Fruit fly (Drosophila melanogaster) whole organism, embryonic: ENCODE data around the gene CG11095.

ENCODE experiments used
- B-H1 ChIP-seq: fragments of 200-800 bp; sonication (Bioruptor generic); IDR thresholded peaks from 3 replicates; pipeline ENCODE4 v1.3.6; 2022; ENCODE audit warnings: missing biosample characterization, missing genetic modification characterization
- Bteb2 ChIP-seq: fragments of 200-800 bp; sonication (Bioruptor generic); optimal IDR thresholded peaks from 2 replicates; lab custom pipeline; 2016; ENCODE audit warnings: missing biosample characterization, missing genetic modification characterization
- CG10979 ChIP-seq: fragments of 200-800 bp; sonication (Bioruptor generic); optimal IDR thresholded peaks from 2 replicates; lab custom pipeline; 2018; ENCODE audit warnings: missing biosample characterization, mild to moderate bottlenecking, missing genetic modification characterization, moderate library complexity
- CG11093 ChIP-seq: fragments of 200-800 bp; sonication (Bioruptor generic); IDR thresholded peaks from 3 replicates; pipeline ENCODE4 v1.3.6; 2022; ENCODE audit warnings: missing biosample characterization, missing genetic modification characterization
- CG11456 ChIP-seq: fragments of 200-800 bp; sonication (Bioruptor generic); IDR thresholded peaks from 3 replicates; pipeline ENCODE4 v1.3.6; 2022; ENCODE audit warnings: missing biosample characterization, missing genetic modification characterization
- CG12236 ChIP-seq: fragments of 200-800 bp; sonication (Bioruptor generic); optimal IDR thresholded peaks from 2 replicates; lab custom pipeline; 2016; ENCODE audit warnings: missing biosample characterization, missing genetic modification characterization
- CG12744 ChIP-seq: fragments of 200-800 bp; sonication (Bioruptor generic); optimal IDR thresholded peaks from 2 replicates; lab custom pipeline; 2016; ENCODE audit warnings: missing biosample characterization, missing genetic modification characterization
- CG16813 ChIP-seq: fragments of 200-800 bp; sonication (Bioruptor generic); IDR thresholded peaks from 3 replicates; pipeline ENCODE4 v1.3.6; 2022; ENCODE audit warnings: missing biosample characterization, missing genetic modification characterization; ENCODE audit not compliant: partially characterized antibody
- CG17186 ChIP-seq: fragments of 200-800 bp; sonication (Bioruptor generic); optimal IDR thresholded peaks from 3 replicates; lab custom pipeline; 2017; ENCODE audit warnings: missing biosample characterization, missing genetic modification reagents, missing genetic modification characterization
- CG17361 ChIP-seq: fragments of 200-800 bp; sonication (Bioruptor generic); IDR thresholded peaks from 3 replicates; pipeline ENCODE4 v1.3.6; 2022; ENCODE audit warnings: missing biosample characterization, missing genetic modification characterization
- CG1792 ChIP-seq: fragments of 200-800 bp; sonication (Bioruptor generic); optimal IDR thresholded peaks from 2 replicates; lab custom pipeline; 2016; ENCODE audit warnings: missing biosample characterization, missing genetic modification characterization
- CG18262 ChIP-seq: fragments of 200-800 bp; optimal IDR thresholded peaks from 3 replicates; lab custom pipeline; 2019; ENCODE audit warnings: missing biosample characterization, mild to moderate bottlenecking, missing genetic modification characterization, moderate library complexity
- CG31365 ChIP-seq: fragments of 200-800 bp; sonication (Bioruptor generic); optimal IDR thresholded peaks from 2 replicates; lab custom pipeline; 2018; ENCODE audit warnings: missing biosample characterization, mild to moderate bottlenecking, missing genetic modification characterization
- CG3995 ChIP-seq: fragments of 200-800 bp; sonication (Bioruptor generic); optimal IDR thresholded peaks from 3 replicates; lab custom pipeline; 2016; ENCODE audit warnings: missing biosample characterization, missing genetic modification characterization
- CG42726 ChIP-seq: fragments of 200-800 bp; sonication (Bioruptor generic); IDR thresholded peaks from 2 replicates; pipeline ENCODE4 v1.3.6; 2022; ENCODE audit warnings: missing biosample characterization, missing genetic modification characterization; ENCODE audit not compliant: partially characterized antibody
- CG4360 ChIP-seq: fragments of 200-800 bp; sonication (Bioruptor generic); IDR thresholded peaks from 2 replicates; pipeline ENCODE4 v1.3.6; 2022; ENCODE audit warnings: missing biosample characterization, missing genetic modification characterization
- CG7271 ChIP-seq: fragments of 200-800 bp; sonication (Bioruptor generic); optimal IDR thresholded peaks from 2 replicates; lab custom pipeline; 2018; ENCODE audit warnings: missing biosample characterization, mild to moderate bottlenecking, missing genetic modification characterization, moderate library complexity
- CG7987 ChIP-seq: fragments of 200-800 bp; sonication (Bioruptor generic); optimal IDR thresholded peaks from 2 replicates; lab custom pipeline; 2018; ENCODE audit warnings: missing biosample characterization, mild to moderate bottlenecking, missing genetic modification characterization, moderate library complexity
- CG8478 ChIP-seq: fragments of >200 bp; optimal IDR thresholded peaks from 2 replicates; lab custom pipeline; 2018
- D19B ChIP-seq: fragments of 200-800 bp; sonication (Bioruptor generic); optimal IDR thresholded peaks from 2 replicates; lab custom pipeline; 2017; ENCODE audit warnings: missing biosample characterization, mild to moderate bottlenecking, missing genetic modification characterization
- Dref ChIP-seq: fragments of 200-800 bp; sonication (Bioruptor generic); IDR thresholded peaks from 2 replicates; pipeline ENCODE4 v1.3.6; 2022; ENCODE audit warnings: missing biosample characterization, missing genetic modification characterization
- E2f1 ChIP-seq: fragments of 200-800 bp; sonication (Bioruptor generic); IDR thresholded peaks from 2 replicates; pipeline ENCODE4 v1.3.6; 2022; ENCODE audit warnings: missing biosample characterization, missing genetic modification characterization
- GATAe ChIP-seq: fragments of 200-800 bp; sonication (Bioruptor generic); conservative IDR thresholded peaks from 2 replicates; pipeline ENCODE4 v1.3.6; 2022; ENCODE audit warnings: missing biosample characterization, missing genetic modification characterization
- HLH54F ChIP-seq: fragments of 200-800 bp; sonication (Bioruptor generic); optimal IDR thresholded peaks from 3 replicates; lab custom pipeline; 2016; ENCODE audit warnings: missing biosample characterization, missing genetic modification characterization
- PHDP ChIP-seq: fragments of 200-800 bp; sonication (Bioruptor generic); optimal IDR thresholded peaks from 3 replicates; lab custom pipeline; 2018; ENCODE audit warnings: missing biosample characterization, mild to moderate bottlenecking, missing genetic modification characterization, moderate library complexity
- ase ChIP-seq: fragments of 200-800 bp; sonication (Bioruptor generic); IDR thresholded peaks from 3 replicates; pipeline ENCODE4 v1.3.6; 2022; ENCODE audit warnings: missing biosample characterization, missing genetic modification characterization
- bowl ChIP-seq: fragments of 200-800 bp; sonication (Bioruptor generic); IDR thresholded peaks from 2 replicates; pipeline ENCODE4 v1.3.6; 2022; ENCODE audit warnings: missing biosample characterization, missing genetic modification characterization
- br ChIP-seq: fragments of >200 bp; optimal IDR thresholded peaks from 2 replicates; lab custom pipeline; 2017
- cas ChIP-seq: fragments of 200-800 bp; sonication (Bioruptor generic); IDR thresholded peaks from 2 replicates; pipeline ENCODE4 v1.3.6; 2022; ENCODE audit warnings: missing biosample characterization, missing genetic modification characterization
- caup ChIP-seq: fragments of 200-800 bp; sonication (Bioruptor generic); optimal IDR thresholded peaks from 3 replicates; lab custom pipeline; 2017; ENCODE audit warnings: missing biosample characterization, mild to moderate bottlenecking, missing genetic modification characterization, moderate library complexity; ENCODE audit not compliant: severe bottlenecking
- chn ChIP-seq: fragments of 200-800 bp; sonication (Bioruptor generic); optimal IDR thresholded peaks from 2 replicates; lab custom pipeline; 2016; ENCODE audit warnings: missing biosample characterization, missing genetic modification characterization
- crol ChIP-seq: fragments of 200-800 bp; sonication (Bioruptor generic); IDR thresholded peaks from 2 replicates; pipeline ENCODE4 v1.3.6; 2022; ENCODE audit warnings: missing biosample characterization, missing genetic modification characterization
- gro ChIP-seq: fragments of 200-800 bp; sonication (Bioruptor generic); optimal IDR thresholded peaks from 2 replicates; lab custom pipeline; 2016; ENCODE audit warnings: missing biosample characterization, missing genetic modification characterization
- ken ChIP-seq: fragments of 200-800 bp; sonication (Bioruptor generic); IDR thresholded peaks from 3 replicates; pipeline ENCODE4 v1.3.6; 2022; ENCODE audit warnings: missing biosample characterization, missing genetic modification characterization
- luna ChIP-seq: fragments of 200-800 bp; sonication (Bioruptor generic); optimal IDR thresholded peaks from 2 replicates; lab custom pipeline; 2016; ENCODE audit warnings: missing biosample characterization, missing genetic modification characterization
- nerfin-2 ChIP-seq: fragments of 200-800 bp; sonication (Bioruptor generic); IDR thresholded peaks from 2 replicates; pipeline ENCODE4 v1.3.6; 2022; ENCODE audit warnings: missing biosample characterization, missing genetic modification characterization; ENCODE audit not compliant: partially characterized antibody
- pfk ChIP-seq: fragments of 200-800 bp; sonication (Bioruptor generic); optimal IDR thresholded peaks from 2 replicates; lab custom pipeline; 2018; ENCODE audit warnings: missing biosample characterization, mild to moderate bottlenecking, missing genetic modification characterization, moderate library complexity
- pnt ChIP-seq: fragments of 200-800 bp; sonication (Bioruptor generic); optimal IDR thresholded peaks from 3 replicates; lab custom pipeline; 2016; ENCODE audit warnings: missing biosample characterization, missing genetic modification characterization
- pum ChIP-seq: fragments of 200-800 bp; sonication (Bioruptor generic); optimal IDR thresholded peaks from 2 replicates; lab custom pipeline; 2016; ENCODE audit warnings: missing biosample characterization, missing genetic modification characterization
- schlank ChIP-seq: fragments of 200-800 bp; sonication (Bioruptor generic); optimal IDR thresholded peaks from 2 replicates; lab custom pipeline; 2018; ENCODE audit warnings: missing biosample characterization, mild to moderate bottlenecking, missing genetic modification characterization
- sens ChIP-seq: fragments of 200-800 bp; sonication (Bioruptor generic); peaks from one replicate; lab custom pipeline; 2016; ENCODE audit warnings: missing biosample characterization, missing genetic modification characterization
- slbo ChIP-seq: fragments of 200-800 bp; sonication (Bioruptor generic); IDR thresholded peaks from 2 replicates; pipeline ENCODE4 v1.3.6; 2022; ENCODE audit warnings: missing biosample characterization, missing genetic modification characterization
- ssp ChIP-seq: fragments of 200-800 bp; sonication (Bioruptor generic); IDR thresholded peaks from 2 replicates; pipeline ENCODE4 v1.3.6; 2022; ENCODE audit warnings: missing biosample characterization, missing genetic modification characterization
- usp ChIP-seq: fragments of >200 bp; optimal IDR thresholded peaks from 2 replicates; lab custom pipeline; 2017; ENCODE audit warnings: missing biosample characterization, missing genetic modification characterization
- yki ChIP-seq: fragments of >200 bp; optimal IDR thresholded peaks from 3 replicates; lab custom pipeline; 2018
- zfh1 ChIP-seq: fragments of 200-800 bp; sonication (Bioruptor generic); IDR thresholded peaks from 3 replicates; pipeline ENCODE4 v1.3.6; 2022; ENCODE audit warnings: missing biosample characterization, missing genetic modification characterization

Gene CG11095

dm6 chrX:13783958-13784907, 27.3 kb upstream of the CG11095 start (continued):
- peak; percentile 14 for TF ChIP-seq pnt (GFP tag; lab: Kevin White, UChicago)

- TF ChIP-seq CG4360 (GFP tag; lab: Robert Waterston, UW) (no peak), gro (GFP tag; lab: Kevin White, UChicago) (no peak), ken (no peak), ase (GFP tag; lab: Robert Waterston, UW) (no peak), D19B (GFP tag; lab: Kevin White, UChicago) (no peak), B-H1 (no peak), CG3995 (GFP tag; lab: Kevin White, UChicago) (no peak), slbo (GFP tag; lab: Robert Waterston, UW) (no peak), CG42726 (GFP tag; lab: Robert Waterston, UW) (no peak), CG12236 (no peak), CG7987 (GFP tag; lab: Kevin White, UChicago) (no peak), br (no peak), Dref (GFP tag; lab: Robert Waterston, UW) (no peak), HLH54F (GFP tag; lab: Kevin White, UChicago) (no peak), PHDP (tag; lab: Kevin White, UChicago) (no peak), cas (GFP tag; lab: Robert Waterston, UW) (no peak), CG1792 (GFP tag; lab: Kevin White, UChicago) (no peak)
- TF ChIP-seq, all 482 proteins: peak for 0
Observed at dm6 chrX:13786037-13786667, 25.3 kb upstream of the CG11095 start.

- TF ChIP-seq nerfin-2 (peak; percentile 54; the same call in 1 of the 2 replicates), CG17361 (GFP tag; lab: Robert Waterston, UW) (no peak), chn (GFP tag; lab: Kevin White, UChicago) (no peak), CG7271 (no peak), caup (GFP tag; lab: Kevin White, UChicago) (no peak), CG11456 (GFP tag; lab: Robert Waterston, UW) (no peak), ase (GFP tag; lab: Robert Waterston, UW) (no peak), slbo (GFP tag; lab: Robert Waterston, UW) (no peak), CG31365 (tag; lab: Kevin White, UChicago) (no peak), pum (GFP tag; lab: Kevin White, UChicago) (no peak), usp (no peak), CG17186 (GFP tag; lab: Kevin White, UChicago) (no peak), CG18262 (tag; lab: Kevin White, UChicago) (peak; percentile 6), CG12744 (GFP tag; lab: Kevin White, UChicago) (no peak), crol (GFP tag; lab: Robert Waterston, UW) (peak; percentile 74), sens (peak; percentile 85), luna (GFP tag; lab: Kevin White, UChicago) (no peak), E2f1 (no peak), bowl (GFP tag; lab: Robert Waterston, UW) (no peak), GATAe (no peak), Bteb2 (GFP tag; lab: Kevin White, UChicago) (no peak), CG16813 (GFP tag; lab: Robert Waterston, UW) (0 out of 3 replicates have a peak, but pooled peaks have one; percentile 42), yki (lab: Kevin White, UChicago) (no peak), zfh1 (GFP tag; lab: Robert Waterston, UW) (0 out of 3 replicates have a peak, but pooled peaks have one; percentile 10), pfk (no peak), CG11093 (GFP tag; lab: Robert Waterston, UW) (no peak), CG10979 (tag; lab: Kevin White, UChicago) (peak; percentile 16), ssp (GFP tag; lab: Robert Waterston, UW) (no peak), schlank (tag; lab: Kevin White, UChicago) (no peak), CG8478 (lab: Kevin White, UChicago) (no peak)
Observed at dm6 chrX:13787282-13787850, 24.1 kb upstream of the CG11095 start.
